Worm (Caenorhabditis elegans): ENCODE results near the gene Y76B12C.3.

Y76B12C.3 gene

DNA sequence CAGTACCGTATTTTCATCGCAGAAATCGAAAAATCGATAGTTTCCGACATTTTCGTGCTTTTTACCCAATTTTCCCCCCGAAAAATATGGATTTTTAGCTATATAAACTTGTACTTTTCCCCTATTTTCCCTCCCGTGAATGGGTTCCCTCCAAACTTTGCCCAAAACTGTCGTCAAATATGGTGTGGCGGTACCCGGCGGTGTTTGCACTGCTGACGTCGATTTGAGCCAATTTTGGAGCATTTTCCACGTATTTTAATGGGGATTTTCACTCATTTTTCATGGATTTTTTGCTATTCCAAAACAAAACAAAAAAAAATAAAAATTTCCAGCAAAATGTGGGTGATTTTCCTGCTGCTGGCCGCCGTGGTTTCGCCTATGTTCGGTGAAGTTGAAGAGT is at the start of gene Y76B12C.3:
Gene Y76B12C.3, plus strand, starts transcription at position 334 of the 400 bp plus-strand sequence.
- no peak for TF ChIP-seq ztf-29 (GFP tag; IDR thresholded peaks at IDR 0.05)
- TF ChIP-seq ref-1 (GFP tag; conservative IDR thresholded peaks at IDR 0.05): no peak
- no peak for TF ChIP-seq T22C8.4 (GFP tag; IDR thresholded peaks at IDR 0.05)
- no peak for TF ChIP-seq tab-1 (GFP tag; IDR thresholded peaks at IDR 0.05)
- TF ChIP-seq ztf-23 (GFP tag; IDR thresholded peaks at IDR 0.05): no peak
- TF ChIP-seq cog-1 (tag; optimal IDR thresholded peaks at IDR 0.05): no peak
- no peak for TF ChIP-seq flt-1 (GFP tag; IDR thresholded peaks at IDR 0.05)
- TF ChIP-seq med-1 (GFP tag; optimal IDR thresholded peaks at IDR 0.05; ENCODE audit: insufficient read depth): no peak
- no peak for TF ChIP-seq klf-2 (GFP tag; conservative IDR thresholded peaks at IDR 0.05)

DNA sequence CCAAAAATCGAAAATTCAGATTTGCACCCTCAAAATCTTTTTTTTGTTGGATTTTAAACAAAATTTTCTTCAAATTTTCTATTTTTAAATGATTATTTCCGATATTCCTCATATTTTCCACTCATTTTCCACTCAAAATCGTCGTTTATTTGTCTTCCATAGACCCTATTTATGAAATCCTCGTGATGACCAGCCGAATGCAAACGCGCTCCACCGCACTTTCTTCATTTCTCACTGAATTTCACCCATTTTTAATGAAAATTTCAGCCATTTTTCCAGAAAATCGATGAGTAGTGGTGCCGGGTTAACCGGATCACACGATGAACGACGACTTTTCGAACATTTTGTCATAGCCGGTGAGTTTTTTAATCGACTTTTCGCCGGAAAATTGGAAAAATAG is 49.8 kb upstream of the Y76B12C.3 start, which contains the start of gene denn-4:
Gene denn-4, plus strand, starts transcription at position 280 of the 400 bp plus-strand sequence.
- TF ChIP-seq flt-1 (GFP tag; IDR thresholded peaks at IDR 0.05) (no peak), ref-1 (GFP tag; conservative IDR thresholded peaks at IDR 0.05) (no peak), ztf-29 (GFP tag; IDR thresholded peaks at IDR 0.05) (no peak), ztf-23 (GFP tag; IDR thresholded peaks at IDR 0.05) (no peak), tab-1 (GFP tag; IDR thresholded peaks at IDR 0.05) (no peak), cog-1 (tag; optimal IDR thresholded peaks at IDR 0.05) (no peak), T22C8.4 (GFP tag; IDR thresholded peaks at IDR 0.05) (no peak), med-1 (GFP tag; optimal IDR thresholded peaks at IDR 0.05; ENCODE audit: insufficient read depth) (no peak), klf-2 (GFP tag; conservative IDR thresholded peaks at IDR 0.05) (no peak)

ce11 chrIV:1924178-1924577 is 49.3 kb upstream of the Y76B12C.3 start:
- TF ChIP-seq cog-1 (tag; optimal IDR thresholded peaks at IDR 0.05): no peak
- no peak for TF ChIP-seq klf-2 (GFP tag; conservative IDR thresholded peaks at IDR 0.05)
- no peak for TF ChIP-seq T22C8.4 (GFP tag; IDR thresholded peaks at IDR 0.05)
- no peak for TF ChIP-seq med-1 (GFP tag; optimal IDR thresholded peaks at IDR 0.05; ENCODE audit: insufficient read depth)
- TF ChIP-seq ztf-29 (GFP tag; IDR thresholded peaks at IDR 0.05): no peak
- TF ChIP-seq ztf-23 (GFP tag; IDR thresholded peaks at IDR 0.05): no peak
- no peak for TF ChIP-seq flt-1 (GFP tag; IDR thresholded peaks at IDR 0.05)
- TF ChIP-seq ref-1 (GFP tag; conservative IDR thresholded peaks at IDR 0.05): no peak
- no peak for TF ChIP-seq tab-1 (GFP tag; IDR thresholded peaks at IDR 0.05)

DNA sequence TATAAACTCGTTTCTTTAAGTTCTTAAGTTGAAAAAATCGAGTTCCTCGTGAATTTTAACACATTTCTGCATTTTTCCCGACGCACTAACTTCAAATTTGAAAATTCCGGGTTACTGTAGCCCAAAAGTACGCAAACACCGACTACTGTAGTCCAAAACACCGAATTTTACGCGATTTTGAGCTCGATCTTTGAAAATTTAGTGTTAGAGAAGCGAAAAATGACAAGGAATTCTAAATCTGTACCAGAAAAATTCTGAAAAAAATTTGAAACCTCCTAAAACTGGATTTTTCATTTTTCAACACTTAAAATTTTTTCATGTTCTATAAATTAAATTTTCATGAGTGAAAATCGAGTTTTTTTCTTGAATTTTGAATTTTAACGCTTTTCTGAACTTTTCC is 28.3 kb upstream of the Y76B12C.3 start:
- TF ChIP-seq ztf-23 (GFP tag; IDR thresholded peaks at IDR 0.05): no peak
- no peak for TF ChIP-seq med-1 (GFP tag; optimal IDR thresholded peaks at IDR 0.05; ENCODE audit: insufficient read depth)
- no peak for TF ChIP-seq ref-1 (GFP tag; conservative IDR thresholded peaks at IDR 0.05)
- TF ChIP-seq cog-1 (tag; optimal IDR thresholded peaks at IDR 0.05): no peak
- TF ChIP-seq flt-1 (GFP tag; IDR thresholded peaks at IDR 0.05): no peak
- no peak for TF ChIP-seq T22C8.4 (GFP tag; IDR thresholded peaks at IDR 0.05)
- TF ChIP-seq ztf-29 (GFP tag; IDR thresholded peaks at IDR 0.05): no peak
- no peak for TF ChIP-seq tab-1 (GFP tag; IDR thresholded peaks at IDR 0.05)
- TF ChIP-seq klf-2 (GFP tag; conservative IDR thresholded peaks at IDR 0.05): no peak

DNA sequence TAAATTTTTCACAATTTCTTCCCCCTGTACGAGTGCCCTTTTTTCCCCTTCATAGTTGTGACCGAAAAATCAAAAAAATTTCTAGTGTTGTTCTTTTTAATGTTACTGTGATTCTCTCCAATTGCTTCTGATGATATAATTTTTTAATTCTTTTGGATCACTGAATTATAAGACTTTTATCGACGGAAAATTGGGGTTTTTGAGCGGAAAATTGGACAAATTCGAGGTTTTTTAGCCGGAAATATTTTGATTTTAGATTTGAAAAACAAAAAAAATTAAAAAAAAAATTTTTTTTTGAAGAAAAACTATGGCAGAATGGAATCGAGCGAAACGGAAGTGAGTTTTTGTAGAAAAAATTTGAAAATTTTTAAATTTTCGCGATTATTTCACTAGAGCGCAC is 25.6 kb upstream of the Y76B12C.3 start, which contains the start of gene tsen-54:
Gene tsen-54, plus strand, starts transcription at position 301 of the 400 bp plus-strand sequence.
- TF ChIP-seq med-1 (GFP tag; optimal IDR thresholded peaks at IDR 0.05; ENCODE audit: insufficient read depth) (no peak), flt-1 (GFP tag; IDR thresholded peaks at IDR 0.05) (no peak), ztf-23 (GFP tag; IDR thresholded peaks at IDR 0.05) (no peak), ref-1 (GFP tag; conservative IDR thresholded peaks at IDR 0.05) (no peak), cog-1 (tag; optimal IDR thresholded peaks at IDR 0.05) (no peak), klf-2 (GFP tag; conservative IDR thresholded peaks at IDR 0.05) (no peak), T22C8.4 (GFP tag; IDR thresholded peaks at IDR 0.05) (no peak), ztf-29 (GFP tag; IDR thresholded peaks at IDR 0.05) (no peak), tab-1 (GFP tag; IDR thresholded peaks at IDR 0.05) (no peak)

- TF ChIP-seq ztf-29 (GFP tag; IDR thresholded peaks at IDR 0.05): peak; percentile 36; the same call in 1 of the 2 replicates
- TF ChIP-seq ref-1 (GFP tag; conservative IDR thresholded peaks at IDR 0.05): peak; percentile 38; the same call in 1 of the 2 replicates
Observed at ce11 chrIV:1950617-1951016, 22.9 kb upstream of the Y76B12C.3 start.

- TF ChIP-seq med-1 (GFP tag; optimal IDR thresholded peaks at IDR 0.05; ENCODE audit: insufficient read depth) (no peak), T22C8.4 (GFP tag; IDR thresholded peaks at IDR 0.05) (no peak), ztf-29 (GFP tag; IDR thresholded peaks at IDR 0.05) (no peak), flt-1 (GFP tag; IDR thresholded peaks at IDR 0.05) (no peak), cog-1 (tag; optimal IDR thresholded peaks at IDR 0.05) (no peak), ref-1 (GFP tag; conservative IDR thresholded peaks at IDR 0.05) (no peak), ztf-23 (GFP tag; IDR thresholded peaks at IDR 0.05) (no peak)
Observed at ce11 chrIV:1952312-1952711, 21.2 kb upstream of the Y76B12C.3 start.

DNA sequence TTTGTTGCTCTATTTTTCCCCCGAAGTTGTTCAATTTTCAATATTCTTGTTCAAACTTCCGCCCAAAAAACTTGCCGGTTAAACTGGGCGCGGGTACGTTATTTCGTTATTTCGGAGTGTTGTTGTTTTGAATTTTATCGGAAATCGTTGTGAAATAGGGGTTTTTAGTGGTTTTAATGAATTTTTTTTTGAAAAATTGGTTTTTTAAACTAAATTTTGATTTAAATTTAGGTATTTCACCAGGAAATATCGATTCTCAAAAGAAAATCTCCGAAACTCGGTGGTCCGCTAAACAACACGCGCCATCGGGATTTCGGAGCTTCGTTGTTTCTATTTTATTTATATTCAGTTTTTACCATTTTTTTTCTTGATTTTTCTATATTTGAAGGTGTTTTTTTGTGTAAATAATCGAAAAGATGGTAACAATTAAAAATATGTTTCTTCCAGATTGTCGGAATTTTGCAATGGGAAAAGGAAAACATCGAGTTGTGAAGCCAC is 20.3 kb upstream of the Y76B12C.3 start, which contains the start of gene F52C12.2:
Gene F52C12.2, plus strand, starts transcription at position 448 of the 498 bp plus-strand sequence.
- TF ChIP-seq T22C8.4 (GFP tag; IDR thresholded peaks at IDR 0.05) (0 out of 2 replicates have a peak, but pooled peaks have one; percentile 45), ztf-29 (GFP tag; IDR thresholded peaks at IDR 0.05) (no peak)

DNA sequence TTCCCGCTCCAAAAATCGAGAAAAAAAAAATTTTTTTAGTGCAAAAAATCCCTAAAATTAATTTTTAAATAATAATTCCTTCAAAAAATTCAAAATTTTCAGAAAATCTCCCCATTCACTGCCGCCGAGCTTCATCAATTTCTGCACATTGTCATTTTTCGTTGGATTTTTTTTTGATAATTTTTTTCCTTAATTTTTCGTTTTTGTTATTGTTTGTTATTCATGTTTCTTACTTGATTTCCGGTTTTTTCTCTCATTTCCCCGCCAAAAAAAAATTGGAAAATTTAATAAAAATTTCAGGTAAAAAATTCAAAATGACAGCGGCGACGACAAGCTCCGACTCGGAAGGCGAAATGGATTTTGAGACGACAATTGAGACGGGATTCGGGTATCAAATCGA is 17.1 kb upstream of the Y76B12C.3 start, which contains the start of gene F52C12.6:
Gene F52C12.6, plus strand, starts transcription at position 301 of the 400 bp plus-strand sequence.
- TF ChIP-seq ztf-29 (GFP tag; IDR thresholded peaks at IDR 0.05) (no peak), ref-1 (GFP tag; conservative IDR thresholded peaks at IDR 0.05) (no peak), klf-2 (GFP tag; conservative IDR thresholded peaks at IDR 0.05) (no peak), tab-1 (GFP tag; IDR thresholded peaks at IDR 0.05) (no peak), flt-1 (GFP tag; IDR thresholded peaks at IDR 0.05) (no peak), med-1 (GFP tag; optimal IDR thresholded peaks at IDR 0.05; ENCODE audit: insufficient read depth) (no peak), cog-1 (tag; optimal IDR thresholded peaks at IDR 0.05) (no peak), ztf-23 (GFP tag; IDR thresholded peaks at IDR 0.05) (no peak), T22C8.4 (GFP tag; IDR thresholded peaks at IDR 0.05) (no peak)

DNA sequence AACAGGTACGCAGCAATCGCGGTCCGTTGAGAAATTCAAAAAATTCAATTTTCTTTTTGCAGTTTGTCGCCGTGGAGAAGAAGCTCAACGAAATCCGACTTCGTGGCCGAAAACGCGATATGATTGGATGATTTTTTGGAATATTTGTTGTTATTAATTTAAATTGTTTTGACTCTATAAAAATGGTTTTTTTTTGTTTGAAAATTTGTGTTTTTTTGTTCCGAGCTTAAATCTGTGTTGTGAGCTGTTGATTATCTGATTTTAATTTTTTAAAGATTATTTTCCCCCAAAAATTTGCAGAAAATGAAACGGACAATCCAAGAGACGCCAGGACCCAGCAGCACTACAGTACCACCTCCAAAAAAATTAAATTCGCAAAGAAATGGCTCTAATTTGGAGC is 14.0 kb upstream of the Y76B12C.3 start, which contains the start of gene tdpo-1:
Gene tdpo-1, plus strand, starts transcription at position 301 of the 400 bp plus-strand sequence.
- TF ChIP-seq tab-1 (GFP tag; IDR thresholded peaks at IDR 0.05): no peak
- no peak for TF ChIP-seq ztf-23 (GFP tag; IDR thresholded peaks at IDR 0.05)
- TF ChIP-seq cog-1 (tag; optimal IDR thresholded peaks at IDR 0.05): no peak
- no peak for TF ChIP-seq T22C8.4 (GFP tag; IDR thresholded peaks at IDR 0.05)
- no peak for TF ChIP-seq med-1 (GFP tag; optimal IDR thresholded peaks at IDR 0.05; ENCODE audit: insufficient read depth)
- no peak for TF ChIP-seq klf-2 (GFP tag; conservative IDR thresholded peaks at IDR 0.05)
- TF ChIP-seq ztf-29 (GFP tag; IDR thresholded peaks at IDR 0.05): no peak
- TF ChIP-seq flt-1 (GFP tag; IDR thresholded peaks at IDR 0.05): no peak
- no peak for TF ChIP-seq ref-1 (GFP tag; conservative IDR thresholded peaks at IDR 0.05)
